Worm (Caenorhabditis elegans): ENCODE data around the gene cng-1.
A peak's percentile ranks its signal among the peaks of the same experiment; 100 is the strongest.
"Not testable (repeated sequence)": the region's sequence is repeated elsewhere in the genome, so short reads cannot be mapped to it uniquely, and the experiment has no call there.

cng-1 gene

ce11 chrV:15031373-15031772 lies at the start of gene cng-1:
Gene cng-1, minus strand, starts transcription at chrV:15031473.
- TF ChIP-seq cog-1 (tag; optimal IDR thresholded peaks at IDR 0.05); flt-1 (GFP tag; IDR thresholded peaks at IDR 0.05); ztf-23 (GFP tag; IDR thresholded peaks at IDR 0.05): not testable (repeated sequence)

ce11 chrV:15078560-15078959 lies 47.3 kb upstream of the cng-1 start:
- TF ChIP-seq tab-1 (GFP tag; IDR thresholded peaks at IDR 0.05) (no peak), ztf-29 (GFP tag; IDR thresholded peaks at IDR 0.05) (no peak), ref-1 (GFP tag; conservative IDR thresholded peaks at IDR 0.05) (no peak), med-1 (GFP tag; optimal IDR thresholded peaks at IDR 0.05; ENCODE audit: insufficient read depth) (no peak), cog-1 (tag; optimal IDR thresholded peaks at IDR 0.05) (no peak), klf-2 (GFP tag; conservative IDR thresholded peaks at IDR 0.05) (no peak), flt-1 (GFP tag; IDR thresholded peaks at IDR 0.05) (no peak), T22C8.4 (GFP tag; IDR thresholded peaks at IDR 0.05) (no peak), ztf-23 (GFP tag; IDR thresholded peaks at IDR 0.05) (no peak)

ce11 chrV:15074907-15075306 lies 43.6 kb upstream of the cng-1 start:
- no peak for TF ChIP-seq flt-1 (GFP tag; IDR thresholded peaks at IDR 0.05)
- TF ChIP-seq ztf-23 (GFP tag; IDR thresholded peaks at IDR 0.05) = no peak
- TF ChIP-seq med-1 (GFP tag; optimal IDR thresholded peaks at IDR 0.05; ENCODE audit: insufficient read depth) = no peak
- TF ChIP-seq klf-2 (GFP tag; conservative IDR thresholded peaks at IDR 0.05) = no peak
- no peak for TF ChIP-seq T22C8.4 (GFP tag; IDR thresholded peaks at IDR 0.05)
- TF ChIP-seq cog-1 (tag; optimal IDR thresholded peaks at IDR 0.05) = no peak
- no peak for TF ChIP-seq ztf-29 (GFP tag; IDR thresholded peaks at IDR 0.05)
- TF ChIP-seq ref-1 (GFP tag; conservative IDR thresholded peaks at IDR 0.05) = no peak
- TF ChIP-seq tab-1 (GFP tag; IDR thresholded peaks at IDR 0.05) = no peak

- peak; percentile 53; the same call in 1 of the 2 replicates for TF ChIP-seq ztf-23 (GFP tag; IDR thresholded peaks at IDR 0.05)
- no peak for TF ChIP-seq ztf-29 (GFP tag; IDR thresholded peaks at IDR 0.05)
- TF ChIP-seq flt-1 (GFP tag; IDR thresholded peaks at IDR 0.05) = 0 out of 2 replicates have a peak, but pooled peaks have one; percentile 37
These were observed 41.5 kb upstream of the cng-1 start for ce11 chrV:15072738-15073137.

- no peak for TF ChIP-seq klf-2 (GFP tag; conservative IDR thresholded peaks at IDR 0.05)
- no peak for TF ChIP-seq ref-1 (GFP tag; conservative IDR thresholded peaks at IDR 0.05)
- no peak for TF ChIP-seq ztf-29 (GFP tag; IDR thresholded peaks at IDR 0.05)
- TF ChIP-seq ztf-23 (GFP tag; IDR thresholded peaks at IDR 0.05) = no peak
- no peak for TF ChIP-seq T22C8.4 (GFP tag; IDR thresholded peaks at IDR 0.05)
- no peak for TF ChIP-seq tab-1 (GFP tag; IDR thresholded peaks at IDR 0.05)
- TF ChIP-seq cog-1 (tag; optimal IDR thresholded peaks at IDR 0.05) = peak; percentile 87
- TF ChIP-seq flt-1 (GFP tag; IDR thresholded peaks at IDR 0.05) = 0 out of 2 replicates have a peak, but pooled peaks have one; percentile 11
- TF ChIP-seq med-1 (GFP tag; optimal IDR thresholded peaks at IDR 0.05; ENCODE audit: insufficient read depth) = no peak
These were observed 39.9 kb upstream of the cng-1 start, which contains the start of gene unc-76 for ce11 chrV:15071015-15071810. Gene unc-76, plus strand, starts transcription at chrV:15071760.

ce11 chrV:15069435-15069985 lies 38.2 kb upstream of the cng-1 start:
- TF ChIP-seq cog-1 (tag; optimal IDR thresholded peaks at IDR 0.05) (no peak), T22C8.4 (GFP tag; IDR thresholded peaks at IDR 0.05) (no peak), ztf-23 (GFP tag; IDR thresholded peaks at IDR 0.05) (no peak), tab-1 (GFP tag; IDR thresholded peaks at IDR 0.05) (no peak), klf-2 (GFP tag; conservative IDR thresholded peaks at IDR 0.05) (no peak), flt-1 (GFP tag; IDR thresholded peaks at IDR 0.05) (no peak), med-1 (GFP tag; optimal IDR thresholded peaks at IDR 0.05; ENCODE audit: insufficient read depth) (no peak), ref-1 (GFP tag; conservative IDR thresholded peaks at IDR 0.05) (no peak), ztf-29 (GFP tag; IDR thresholded peaks at IDR 0.05) (no peak)

- TF ChIP-seq ztf-23 (GFP tag; IDR thresholded peaks at IDR 0.05) (no peak), T22C8.4 (GFP tag; IDR thresholded peaks at IDR 0.05) (no peak), ztf-29 (GFP tag; IDR thresholded peaks at IDR 0.05) (no peak), cog-1 (tag; optimal IDR thresholded peaks at IDR 0.05) (no peak), klf-2 (GFP tag; conservative IDR thresholded peaks at IDR 0.05) (no peak), flt-1 (GFP tag; IDR thresholded peaks at IDR 0.05) (no peak), med-1 (GFP tag; optimal IDR thresholded peaks at IDR 0.05; ENCODE audit: insufficient read depth) (no peak), ref-1 (GFP tag; conservative IDR thresholded peaks at IDR 0.05) (no peak), tab-1 (GFP tag; IDR thresholded peaks at IDR 0.05) (no peak)
These were observed 37.1 kb upstream of the cng-1 start, which contains the start of gene dnj-3 for ce11 chrV:15068378-15068777. Gene dnj-3, plus strand, starts transcription at chrV:15068678.

- TF ChIP-seq ztf-23 (GFP tag; IDR thresholded peaks at IDR 0.05) (no peak), flt-1 (GFP tag; IDR thresholded peaks at IDR 0.05) (no peak)
These were observed 35.9 kb upstream of the cng-1 start, which contains the start of gene C25D7.10 for ce11 chrV:15067165-15067564. Gene C25D7.10, plus strand, starts transcription at chrV:15067465.

- TF ChIP-seq flt-1 (GFP tag; IDR thresholded peaks at IDR 0.05) (no peak), ztf-29 (GFP tag; IDR thresholded peaks at IDR 0.05) (no peak), med-1 (GFP tag; optimal IDR thresholded peaks at IDR 0.05; ENCODE audit: insufficient read depth) (no peak), cog-1 (tag; optimal IDR thresholded peaks at IDR 0.05) (no peak), klf-2 (GFP tag; conservative IDR thresholded peaks at IDR 0.05) (no peak), ztf-23 (GFP tag; IDR thresholded peaks at IDR 0.05) (no peak), T22C8.4 (GFP tag; IDR thresholded peaks at IDR 0.05) (no peak)
These were observed 34.6 kb upstream of the cng-1 start, which contains the start of gene otub-1 for ce11 chrV:15065837-15066348. Gene otub-1, plus strand, starts transcription at chrV:15066298.

Measured in whole organism, midembryonic.